Worm (Caenorhabditis elegans) whole organism, L2 larva: ENCODE results near the gene T19D12.1.
"Not testable (repeated sequence)": the region's sequence is repeated elsewhere in the genome, so short reads cannot be mapped to it uniquely, and the experiment has no call there.

Experiments
- C34F6.9 ChIP-seq: fragments of 150-350 bp; optimal IDR thresholded peaks from 2 replicates; lab custom pipeline; 2014; ENCODE audit warnings: missing biosample characterization, missing genetic modification characterization
- F13H6.1 ChIP-seq: sonication (generic microtip); optimal IDR thresholded peaks from 2 replicates; lab custom pipeline; 2016; ENCODE audit warnings: missing genetic modification characterization, missing compliant biosample characterization
- Y55F3AM.14 ChIP-seq: fragments of 200-800 bp; sonication (Bioruptor generic); optimal IDR thresholded peaks from 2 replicates; lab custom pipeline; 2018; ENCODE audit warnings: mild to moderate bottlenecking, missing genetic modification characterization, missing compliant biosample characterization
- alr-1 ChIP-seq: fragments of 150-350 bp; optimal IDR thresholded peaks from 2 replicates; lab custom pipeline; 2014; ENCODE audit warnings: missing biosample characterization, missing genetic modification characterization
- aly-2 ChIP-seq: fragments of 150-350 bp; optimal IDR thresholded peaks from 2 replicates; lab custom pipeline; 2014; ENCODE audit warnings: missing biosample characterization, missing genetic modification characterization
- ama-1 ChIP-seq: fragments of 150-350 bp; optimal IDR thresholded peaks from 2 replicates; lab custom pipeline; 2018; ENCODE audit warnings: inconsistent platforms
- ceh-16 ChIP-seq: fragments of 150-350 bp; optimal IDR thresholded peaks from 2 replicates; lab custom pipeline; 2014; ENCODE audit warnings: missing biosample characterization, missing genetic modification characterization
- crh-2 ChIP-seq: sonication (generic microtip); optimal IDR thresholded peaks from 2 replicates; lab custom pipeline; 2017; ENCODE audit warnings: missing biosample characterization, missing genetic modification characterization
- dmd-4 ChIP-seq: sonication (generic microtip); optimal IDR thresholded peaks from 2 replicates; lab custom pipeline; 2017; ENCODE audit warnings: missing biosample characterization, missing genetic modification characterization
- elt-3 ChIP-seq: sonication (generic microtip); optimal IDR thresholded peaks from 2 replicates; lab custom pipeline; 2017; ENCODE audit warnings: missing biosample characterization, missing genetic modification characterization
- fos-1 ChIP-seq: fragments of 150-350 bp; optimal IDR thresholded peaks from 2 replicates; lab custom pipeline; 2014; ENCODE audit warnings: missing biosample characterization, missing genetic modification characterization
- lin-11 ChIP-seq: fragments of 150-350 bp; sonication (generic microtip); optimal IDR thresholded peaks from 2 replicates; lab custom pipeline; 2014; ENCODE audit warnings: missing biosample characterization, missing genetic modification characterization, inconsistent platforms, mixed read lengths
- lin-39 ChIP-seq: fragments of 150-350 bp; optimal IDR thresholded peaks from 2 replicates; lab custom pipeline; 2014; ENCODE audit warnings: missing biosample characterization, missing genetic modification reagents, missing genetic modification characterization
- lsy-2 ChIP-seq, 2 experiments: fragments of 150-350 bp in 1 of 2; sonication (generic microtip) in 1 of 2; optimal IDR thresholded peaks; 2 replicates each; lab custom pipeline; 2014 to 2017; ENCODE audit warnings: missing biosample characterization in 2 of 2, missing genetic modification characterization in 2 of 2
- mdl-1 ChIP-seq, 2 experiments: fragments of 150-350 bp in 1 of 2; sonication (generic microtip) in 1 of 2; optimal IDR thresholded peaks; 2 replicates each; lab custom pipeline; 2017; ENCODE audit warnings: missing biosample characterization in 2 of 2, missing genetic modification characterization in 2 of 2
- nhr-10 ChIP-seq: sonication (generic microtip); optimal IDR thresholded peaks from 2 replicates; lab custom pipeline; 2017; ENCODE audit warnings: missing biosample characterization, missing genetic modification characterization
- nhr-11 ChIP-seq: fragments of 150-350 bp; optimal IDR thresholded peaks from 2 replicates; lab custom pipeline; 2014; ENCODE audit warnings: missing biosample characterization, missing genetic modification characterization
- nhr-12 ChIP-seq: fragments of 150-350 bp; optimal IDR thresholded peaks from 2 replicates; lab custom pipeline; 2014; ENCODE audit warnings: missing biosample characterization, missing genetic modification characterization
- nhr-129 ChIP-seq: fragments of 150-350 bp; optimal IDR thresholded peaks from 2 replicates; lab custom pipeline; 2014; ENCODE audit warnings: missing biosample characterization, missing genetic modification characterization
- nhr-21 ChIP-seq: fragments of 150-350 bp; optimal IDR thresholded peaks from 2 replicates; lab custom pipeline; 2014; ENCODE audit warnings: missing biosample characterization, missing genetic modification characterization
- nhr-23 ChIP-seq: fragments of 150-350 bp; optimal IDR thresholded peaks from 2 replicates; lab custom pipeline; 2014; ENCODE audit warnings: missing biosample characterization, missing genetic modification reagents, missing genetic modification characterization
- nhr-237 ChIP-seq: fragments of 150-350 bp; optimal IDR thresholded peaks from 2 replicates; lab custom pipeline; 2014; ENCODE audit warnings: missing biosample characterization, missing genetic modification characterization
- sem-4 ChIP-seq: fragments of 150-350 bp; optimal IDR thresholded peaks from 2 replicates; lab custom pipeline; 2014; ENCODE audit warnings: missing biosample characterization, missing genetic modification reagents, missing genetic modification characterization
- sma-9 ChIP-seq, 2 experiments: fragments of 150-350 bp in 1 of 2; sonication (generic microtip) in 1 of 2; optimal IDR thresholded peaks; 2 replicates each; lab custom pipeline; 2014 to 2016; ENCODE audit warnings: missing genetic modification characterization in 2 of 2, mild to moderate bottlenecking in 1 of 2, missing biosample characterization in 1 of 2, missing compliant biosample characterization in 1 of 2, missing genetic modification reagents in 1 of 2, moderate library complexity in 1 of 2
- unc-39 ChIP-seq: fragments of 150-350 bp; optimal IDR thresholded peaks from 2 replicates; lab custom pipeline; 2014; ENCODE audit warnings: missing biosample characterization, missing genetic modification characterization
- unc-62 ChIP-seq: fragments of 150-350 bp; optimal IDR thresholded peaks from 2 replicates; lab custom pipeline; 2014; ENCODE audit warnings: missing biosample characterization, missing genetic modification reagents, missing genetic modification characterization
- zag-1 ChIP-seq: fragments of 150-350 bp; optimal IDR thresholded peaks from 2 replicates; lab custom pipeline; 2014; ENCODE audit warnings: missing biosample characterization, missing genetic modification characterization
- ztf-1 ChIP-seq: fragments of 200-800 bp; sonication (Bioruptor generic); conservative IDR thresholded peaks from 2 replicates; pipeline ENCODE4 v1.3.6; 2022; ENCODE audit warnings: missing genetic modification characterization, missing compliant biosample characterization

Gene T19D12.1

DNA sequence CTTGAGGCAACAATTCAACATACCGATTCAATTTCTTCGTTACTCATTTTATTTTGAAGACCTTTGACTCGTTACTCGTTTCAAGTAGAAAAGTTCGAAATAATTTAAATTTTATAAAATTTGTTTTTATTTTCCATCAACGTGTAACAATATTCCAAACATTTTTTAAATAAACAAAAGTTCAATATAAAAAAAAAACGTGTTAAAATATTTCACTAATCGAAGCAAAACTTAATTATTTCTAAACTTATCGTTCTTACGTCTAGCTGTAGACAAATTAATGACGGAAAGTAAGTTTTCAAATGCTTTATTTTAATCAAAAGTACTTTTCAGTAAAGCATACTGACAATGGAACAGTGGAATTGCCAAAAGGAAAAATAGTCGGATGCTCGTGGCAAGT lies 39.5 kb upstream of the T19D12.1 start, which contains the start of the genes F54H5.5 and F54H5.2:
Gene F54H5.5, minus strand, starts transcription at position 101 of the 400 bp plus-strand sequence.
Gene F54H5.2, plus strand, starts transcription at position 303 of the 400 bp plus-strand sequence.
- not testable (repeated sequence) for TF ChIP-seq nhr-23, zag-1, F13H6.1 (tag; lab: Kevin White, UChicago)

DNA sequence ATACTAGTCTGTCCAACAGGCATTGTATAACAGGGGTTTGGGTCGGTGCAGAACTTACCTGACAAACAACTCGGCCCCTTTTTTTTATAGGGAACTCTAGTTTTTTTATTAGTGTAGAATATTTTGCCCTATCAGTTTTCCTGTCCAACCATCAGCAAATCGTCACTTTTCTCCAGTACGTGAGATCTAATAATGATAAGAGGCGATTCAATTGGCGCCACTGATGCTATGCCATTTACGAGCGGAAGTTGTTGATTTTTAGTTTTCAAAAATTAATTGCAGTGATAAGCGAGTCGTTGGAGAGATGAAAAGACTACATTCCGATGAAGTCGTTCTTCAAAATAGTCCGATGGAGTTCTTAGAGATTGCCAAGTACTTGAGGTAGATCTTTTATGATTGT lies 38.3 kb upstream of the T19D12.1 start:
- TF ChIP-seq fos-1 (tag; lab: Kevin White, UChicago) (peak; percentile 84), ztf-1 (GFP tag; lab: Robert Waterston, UW) (no peak), sma-9 (GFP tag; optimal IDR thresholded peaks at IDR 0.05; lab: Kevin White, UChicago) (peak; percentile 20), sma-9 (tag; optimal IDR thresholded peaks at IDR 0.05; lab: Kevin White, UChicago) (no peak)

DNA sequence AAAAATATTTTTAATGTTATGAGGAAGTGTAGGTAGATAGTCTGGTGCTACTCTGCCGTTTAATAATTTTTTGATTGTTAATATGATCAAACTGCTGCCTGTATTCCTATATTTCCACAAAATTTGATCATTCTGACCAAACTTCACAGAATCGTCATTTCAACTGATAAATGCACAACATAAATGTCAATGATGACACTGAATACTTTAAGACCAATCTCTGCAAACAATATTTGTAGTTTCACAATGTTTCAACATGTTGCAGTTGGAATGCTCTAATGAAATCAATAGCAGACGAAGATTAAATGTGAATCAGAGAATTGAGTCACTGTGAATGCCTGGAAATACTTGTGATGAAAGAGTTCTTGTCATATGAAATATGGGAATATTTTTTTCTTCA lies 36.9 kb upstream of the T19D12.1 start:
- no peak for TF ChIP-seq lin-39 (tag; lab: Kevin White, UChicago)
- TF ChIP-seq fos-1 (tag; lab: Kevin White, UChicago) = peak; percentile 71
- TF ChIP-seq elt-3 (tag; lab: Kevin White, UChicago) = no peak
- TF ChIP-seq C34F6.9 = no peak

DNA sequence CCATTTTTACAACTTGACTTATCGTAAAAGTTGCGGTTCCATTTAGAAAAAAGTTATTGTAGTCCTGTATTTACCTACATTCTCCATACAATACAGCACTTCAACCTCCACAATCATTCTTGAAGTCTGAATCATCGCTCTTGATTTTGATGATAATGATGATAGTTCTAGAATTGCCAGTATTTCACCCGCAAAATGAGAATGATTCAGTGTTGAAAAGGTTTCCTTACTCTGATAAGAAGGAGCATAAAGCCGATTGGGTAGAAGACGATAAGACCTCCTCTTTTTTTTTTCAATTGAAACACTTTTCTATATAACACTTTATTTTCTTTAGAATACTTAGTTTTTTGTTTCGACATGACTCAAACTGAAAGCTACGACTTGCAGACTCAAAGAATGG lies 35.9 kb upstream of the T19D12.1 start, which contains the start of gene T19D12.4:
Gene T19D12.4, plus strand, starts transcription at position 295 of the 400 bp plus-strand sequence.
- TF ChIP-seq ama-1 (lab: Kevin White, UChicago) (no peak), fos-1 (tag; lab: Kevin White, UChicago) (peak; percentile 91)

DNA sequence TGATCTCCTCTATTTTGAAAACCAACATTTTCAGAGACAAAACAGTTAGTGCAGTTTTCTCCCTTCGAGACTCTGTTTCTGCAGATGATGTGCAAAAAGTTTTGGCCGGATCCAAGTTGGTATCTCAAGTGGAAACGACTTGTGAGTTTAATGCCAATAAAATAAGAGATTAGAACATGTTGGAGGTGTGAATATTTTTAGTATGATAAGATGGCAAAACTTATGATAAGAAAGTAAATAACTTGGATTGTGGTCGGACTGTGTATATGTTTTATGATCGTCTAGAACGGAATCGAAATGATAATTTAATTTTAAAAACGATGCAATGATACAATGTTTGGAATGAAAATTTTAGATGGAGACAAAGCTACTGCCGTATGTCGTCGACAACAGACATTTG lies 34.7 kb upstream of the T19D12.1 start:
- TF ChIP-seq nhr-12 (tag; lab: Kevin White, UChicago) (no peak), lin-39 (tag; lab: Kevin White, UChicago) (no peak), dmd-4 (tag; lab: Kevin White, UChicago) (no peak), ceh-16 (tag; lab: Kevin White, UChicago) (no peak), nhr-11 (no peak), ztf-1 (GFP tag; lab: Robert Waterston, UW) (no peak), zag-1 (tag; lab: Kevin White, UChicago) (no peak), lsy-2 (tag; optimal IDR thresholded peaks at IDR 0.05; lab: Kevin White, UChicago) (no peak), alr-1 (tag; lab: Kevin White, UChicago) (no peak), nhr-129 (tag; lab: Kevin White, UChicago) (no peak), unc-62 (GFP tag; lab: Kevin White, UChicago) (no peak), unc-39 (no peak)
- TF ChIP-seq, all 48 proteins: peak for 0

DNA sequence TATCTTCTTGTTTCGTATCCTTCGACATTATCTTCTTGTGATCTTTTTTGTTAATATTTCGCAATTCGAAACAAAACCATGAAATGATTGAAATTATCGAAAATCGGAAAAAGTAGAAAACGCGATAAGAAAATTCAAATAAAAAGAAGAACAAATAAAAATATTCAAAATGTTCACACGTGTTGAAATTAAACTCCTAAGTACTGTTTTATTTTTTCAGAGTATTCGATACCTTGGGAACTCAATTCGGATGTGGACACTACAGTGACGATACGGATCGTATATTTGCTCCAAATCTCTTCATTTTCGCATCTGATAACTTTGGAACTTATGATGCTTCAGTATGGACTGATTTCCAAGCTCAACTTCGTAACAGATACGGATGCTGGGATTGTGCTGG lies 30.6 kb upstream of the T19D12.1 start, which contains the start of gene T19D12.5:
Gene T19D12.5, minus strand, starts transcription at position 101 of the 400 bp plus-strand sequence.
- no peak for TF ChIP-seq sem-4 (tag; lab: Kevin White, UChicago)
- no peak for TF ChIP-seq F13H6.1 (tag; lab: Kevin White, UChicago)

DNA sequence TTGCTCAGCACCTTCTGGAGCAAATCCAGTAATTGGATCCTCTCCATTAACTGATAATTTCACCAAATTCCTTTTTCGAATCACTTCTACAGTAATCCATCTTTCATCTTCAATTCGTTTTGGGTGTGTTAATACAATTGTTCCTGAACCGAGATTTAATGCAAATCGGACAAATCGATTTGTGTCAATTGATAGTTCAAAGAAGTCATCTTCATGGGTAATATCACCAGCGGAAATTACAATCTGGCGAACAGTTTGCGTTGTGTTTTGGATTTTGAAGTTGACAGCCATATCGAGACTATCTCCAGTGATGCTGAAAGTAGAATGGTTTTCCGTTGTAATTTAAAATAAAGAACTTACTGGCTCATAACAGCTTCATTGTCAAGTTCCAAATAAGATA lies 28.8 kb upstream of the T19D12.1 start:
- no peak for TF ChIP-seq mdl-1 (tag; optimal IDR thresholded peaks at IDR 0.05; lab: Kevin White, UChicago)
- no peak for TF ChIP-seq Y55F3AM.14 (GFP tag; lab: Kevin White, UChicago)
- TF ChIP-seq nhr-10 = no peak
- TF ChIP-seq C34F6.9 = no peak
- no peak for TF ChIP-seq nhr-237 (tag; lab: Kevin White, UChicago)
- TF ChIP-seq crh-2 (tag; lab: Kevin White, UChicago) = no peak
- TF ChIP-seq nhr-11 = no peak
- no peak for TF ChIP-seq lin-11 (tag; lab: Kevin White, UChicago)
- no peak for TF ChIP-seq nhr-21 (tag; lab: Kevin White, UChicago)
- TF ChIP-seq aly-2 (tag; lab: Kevin White, UChicago) = no peak
